Worm (Caenorhabditis elegans) whole organism, late embryonic: Measurements from ENCODE around the gene srx-63.

ENCODE experiments used
- C08G9.2 ChIP-seq: sonication (generic microtip); optimal IDR thresholded peaks from 2 replicates; lab custom pipeline; 2016; ENCODE audit warnings: mild to moderate bottlenecking, missing genetic modification characterization, moderate library complexity, missing compliant biosample characterization
- F13H6.1 ChIP-seq: sonication (generic microtip); optimal IDR thresholded peaks from 2 replicates; lab custom pipeline; 2016; ENCODE audit warnings: missing genetic modification characterization, missing compliant biosample characterization
- K02D7.2 ChIP-seq: sonication (generic microtip); optimal IDR thresholded peaks from 2 replicates; lab custom pipeline; 2017; ENCODE audit warnings: mild to moderate bottlenecking, missing genetic modification characterization, missing compliant biosample characterization
- T23F11.4 ChIP-seq: fragments of 200-800 bp; sonication (Bioruptor generic); optimal IDR thresholded peaks from 2 replicates; lab custom pipeline; 2018; ENCODE audit warnings: mild to moderate bottlenecking, missing genetic modification characterization, missing compliant biosample characterization
- Y22D7AL.16 ChIP-seq: sonication (generic microtip); optimal IDR thresholded peaks from 2 replicates; lab custom pipeline; 2016; ENCODE audit warnings: missing genetic modification characterization, missing compliant biosample characterization
- ahr-1 ChIP-seq: sonication (generic microtip); optimal IDR thresholded peaks from 2 replicates; lab custom pipeline; 2016; ENCODE audit warnings: missing genetic modification characterization, missing compliant biosample characterization
- ama-1 ChIP-seq: fragments of 150-350 bp; optimal IDR thresholded peaks from 2 replicates; lab custom pipeline; 2014
- ceh-22 ChIP-seq: sonication (generic microtip); optimal IDR thresholded peaks from 2 replicates; lab custom pipeline; 2017; ENCODE audit warnings: missing biosample characterization, missing genetic modification characterization
- ceh-31 ChIP-seq: sonication (generic microtip); optimal IDR thresholded peaks from 2 replicates; lab custom pipeline; 2016; ENCODE audit warnings: missing genetic modification characterization, missing compliant biosample characterization
- ceh-9 ChIP-seq: sonication (generic microtip); optimal IDR thresholded peaks from 2 replicates; lab custom pipeline; 2016; ENCODE audit warnings: mild to moderate bottlenecking, missing genetic modification characterization, inconsistent platforms, missing compliant biosample characterization
- dve-1 ChIP-seq: sonication (generic microtip); optimal IDR thresholded peaks from 2 replicates; lab custom pipeline; 2017; ENCODE audit warnings: antibody characterized with exemption, mild to moderate bottlenecking, missing genetic modification characterization, missing compliant biosample characterization
- elt-2 ChIP-seq: sonication (generic microtip); optimal IDR thresholded peaks from 2 replicates; lab custom pipeline; 2016; ENCODE audit warnings: missing genetic modification reagents, missing genetic modification characterization, missing compliant biosample characterization
- elt-4 ChIP-seq: sonication (generic microtip); optimal IDR thresholded peaks from 2 replicates; lab custom pipeline; 2016; ENCODE audit warnings: missing genetic modification characterization, missing compliant biosample characterization
- eyg-1 ChIP-seq: sonication (generic microtip); optimal IDR thresholded peaks from 2 replicates; lab custom pipeline; 2016; ENCODE audit warnings: missing genotype, missing genetic modification characterization, missing compliant biosample characterization
- fax-1 ChIP-seq: sonication (generic microtip); optimal IDR thresholded peaks from 2 replicates; lab custom pipeline; 2016; ENCODE audit warnings: missing genotype, missing genetic modification characterization, missing compliant biosample characterization
- fkh-10 ChIP-seq: fragments of 150-350 bp; optimal IDR thresholded peaks from 2 replicates; lab custom pipeline; 2014; ENCODE audit warnings: missing biosample characterization, missing genetic modification reagents, missing genetic modification characterization
- fkh-6 ChIP-seq: sonication (generic microtip); optimal IDR thresholded peaks from 2 replicates; lab custom pipeline; 2016; ENCODE audit warnings: missing genetic modification characterization, missing compliant biosample characterization
- hlh-30 ChIP-seq: sonication (generic microtip); optimal IDR thresholded peaks from 2 replicates; lab custom pipeline; 2017; ENCODE audit warnings: antibody characterized with exemption, missing genetic modification characterization, missing compliant biosample characterization; ENCODE audit not compliant: insufficient read depth
- hlh-6 ChIP-seq: sonication (generic microtip); optimal IDR thresholded peaks from 2 replicates; lab custom pipeline; 2016; ENCODE audit warnings: missing genotype, missing genetic modification characterization, missing compliant biosample characterization
- lim-6 ChIP-seq: sonication (generic microtip); optimal IDR thresholded peaks from 2 replicates; lab custom pipeline; 2016; ENCODE audit warnings: missing genetic modification characterization, missing compliant biosample characterization
- lin-11 ChIP-seq: fragments of 200-800 bp; sonication (Bioruptor generic); optimal IDR thresholded peaks from 2 replicates; lab custom pipeline; 2018; ENCODE audit warnings: mild to moderate bottlenecking, missing genetic modification characterization, missing compliant biosample characterization
- nfya-1 ChIP-seq: sonication (generic microtip); optimal IDR thresholded peaks from 2 replicates; lab custom pipeline; 2017; ENCODE audit warnings: missing genetic modification characterization, mild to moderate bottlenecking, missing compliant biosample characterization, antibody characterized with exemption, moderate library complexity
- nhr-11 ChIP-seq: fragments of 150-350 bp; optimal IDR thresholded peaks from 2 replicates; lab custom pipeline; 2014; ENCODE audit warnings: missing biosample characterization, missing genetic modification characterization
- nhr-232 ChIP-seq: sonication (generic microtip); optimal IDR thresholded peaks from 2 replicates; lab custom pipeline; 2016; ENCODE audit warnings: missing genetic modification characterization, missing compliant biosample characterization
- odd-2 ChIP-seq: sonication (generic microtip); optimal IDR thresholded peaks from 2 replicates; lab custom pipeline; 2017; ENCODE audit warnings: antibody characterized with exemption, mild to moderate bottlenecking, missing genetic modification characterization, missing compliant biosample characterization
- pax-1 ChIP-seq: fragments of 150-350 bp; optimal IDR thresholded peaks from 2 replicates; lab custom pipeline; 2014; ENCODE audit warnings: missing biosample characterization, missing genetic modification characterization
- pha-4 ChIP-seq: fragments of 150-350 bp; optimal IDR thresholded peaks from 2 replicates; lab custom pipeline; 2018; ENCODE audit warnings: missing biosample characterization, missing genetic modification reagents, missing genetic modification characterization
- pqm-1 ChIP-seq: sonication (generic microtip); optimal IDR thresholded peaks from 2 replicates; lab custom pipeline; 2016; ENCODE audit warnings: missing genetic modification characterization, missing compliant biosample characterization
- sdc-2 ChIP-seq: sonication (generic microtip); optimal IDR thresholded peaks from 2 replicates; lab custom pipeline; 2016; ENCODE audit warnings: missing genotype, missing genetic modification characterization, missing compliant biosample characterization
- sox-4 ChIP-seq: sonication (generic microtip); optimal IDR thresholded peaks from 2 replicates; lab custom pipeline; 2017; ENCODE audit warnings: mild to moderate bottlenecking, missing genetic modification characterization, inconsistent platforms, missing compliant biosample characterization
- syd-9 ChIP-seq: sonication (generic microtip); optimal IDR thresholded peaks from 2 replicates; lab custom pipeline; 2016; ENCODE audit warnings: mild to moderate bottlenecking, missing genetic modification characterization, moderate library complexity, missing compliant biosample characterization
- zip-5 ChIP-seq: sonication (generic microtip); optimal IDR thresholded peaks from 2 replicates; lab custom pipeline; 2016; ENCODE audit warnings: missing genetic modification characterization, missing compliant biosample characterization

srx-63 gene

DNA sequence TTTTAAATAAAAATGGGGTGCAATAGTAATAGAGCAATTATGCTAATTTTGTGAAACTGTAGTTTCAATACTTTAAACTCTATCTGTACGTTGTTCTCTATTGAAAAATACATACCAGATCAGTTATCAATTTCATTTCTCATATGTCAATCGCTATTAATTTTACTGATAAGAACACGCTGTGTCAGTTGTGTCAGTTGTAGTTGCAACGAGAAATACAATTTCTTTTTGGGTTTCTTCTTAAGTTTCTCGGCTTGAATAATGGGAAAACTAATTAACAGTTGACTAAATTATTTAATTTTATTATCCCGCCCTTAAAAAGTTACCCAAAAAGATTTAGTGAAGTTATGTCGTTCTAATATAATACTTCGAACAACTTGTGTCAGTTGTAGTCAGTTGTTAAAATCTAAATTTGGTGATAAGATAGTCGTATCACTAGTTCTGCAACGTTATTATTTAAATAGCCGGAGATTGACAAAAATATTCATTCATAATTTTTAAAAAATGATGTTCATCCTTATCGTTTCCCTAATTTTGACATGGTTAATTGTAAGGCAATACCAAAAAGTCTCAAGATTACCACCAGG, 4.6 kb downstream of the srx-63 start, which contains the start of gene cyp-35A5:
cyp-35A5 (plus strand) TSS at position 435 of the 587 bp plus-strand sequence.
- TF ChIP-seq dve-1 (tag; lab: Kevin White, UChicago) (no peak), Y22D7AL.16 (tag; lab: Kevin White, UChicago) (no peak), elt-2 (peak; percentile 79)
- TF ChIP-seq, all 69 proteins: peak for 1

- no peak for TF ChIP-seq ceh-9
- TF ChIP-seq nfya-1 (tag; lab: Kevin White, UChicago), result no peak
- no peak for TF ChIP-seq syd-9 (tag; lab: Kevin White, UChicago)
- no peak for TF ChIP-seq F13H6.1 (tag; lab: Kevin White, UChicago)
- TF ChIP-seq zip-5 (tag; lab: Kevin White, UChicago), result no peak
- no peak for TF ChIP-seq nhr-232 (tag; lab: Kevin White, UChicago)
- TF ChIP-seq, all 69 proteins: peak for 0
Measured at ce11 chrV:3938789-3939188, 7.4 kb downstream of the srx-63 start, which contains the start of gene cyp-35B1. Gene cyp-35B1, plus strand, starts transcription at chrV:3939032.

DNA sequence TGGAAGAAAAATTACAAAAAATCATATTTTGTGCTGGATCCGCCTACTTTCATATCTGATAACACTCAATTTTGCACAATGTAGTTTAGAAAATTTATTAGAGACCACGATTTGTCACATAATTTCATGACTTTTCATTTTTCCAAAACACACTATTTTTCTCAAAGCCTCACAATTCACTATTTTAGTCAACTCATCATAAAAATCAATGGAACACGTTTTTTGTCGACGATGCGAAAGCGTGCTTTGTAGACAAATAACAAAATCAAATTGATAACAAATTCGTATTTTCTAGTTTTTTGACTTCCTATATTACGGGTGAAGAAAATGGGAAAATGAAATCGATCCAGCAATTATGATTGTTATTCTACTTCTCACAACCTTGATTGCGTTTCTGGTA, 10.4 kb downstream of the srx-63 start, which contains the start of gene cyp-35B2:
cyp-35B2 (plus strand) TSS at position 301 of the 400 bp plus-strand sequence.
- TF ChIP-seq Y22D7AL.16 (tag; lab: Kevin White, UChicago), result no peak
- TF ChIP-seq fkh-6, result no peak
- TF ChIP-seq pqm-1 (tag; lab: Kevin White, UChicago), result no peak
- TF ChIP-seq T23F11.4 (GFP tag; lab: Kevin White, UChicago), result no peak
- no peak for TF ChIP-seq ceh-9
- TF ChIP-seq ahr-1, result no peak
- no peak for TF ChIP-seq ama-1
- TF ChIP-seq syd-9 (tag; lab: Kevin White, UChicago), result no peak
- TF ChIP-seq K02D7.2 (tag; lab: Kevin White, UChicago), result no peak
- TF ChIP-seq ceh-22 (tag; lab: Kevin White, UChicago), result no peak
- no peak for TF ChIP-seq fkh-10 (GFP tag; lab: Kevin White, UChicago)
- TF ChIP-seq lim-6 (tag; lab: Kevin White, UChicago), result no peak
- TF ChIP-seq nhr-11 (tag; lab: Kevin White, UChicago), result no peak
- no peak for TF ChIP-seq sox-4 (tag; lab: Kevin White, UChicago)
- TF ChIP-seq, all 69 proteins: peak for 0

DNA sequence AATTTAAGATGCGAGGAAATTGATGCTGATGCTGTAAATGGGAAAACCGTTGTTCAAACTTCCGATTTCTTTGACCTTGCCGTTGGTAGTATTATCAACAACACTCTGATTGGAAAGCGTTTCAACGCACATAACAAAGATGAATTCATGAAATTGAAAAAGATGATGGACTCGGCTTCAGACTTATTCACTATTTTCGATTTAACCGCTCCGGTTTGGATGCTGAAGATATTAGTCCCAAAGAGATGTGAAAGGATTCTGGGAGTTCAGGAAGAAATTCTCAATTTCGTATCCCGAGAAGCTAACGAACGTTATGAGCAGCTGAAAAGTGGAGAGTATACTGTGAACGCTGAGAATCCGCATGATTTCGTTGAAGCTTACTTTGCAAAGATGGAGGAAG, 11.9 kb downstream of the srx-63 start:
- TF ChIP-seq pha-4 (tag; lab: Kevin White, UChicago) (no peak), pax-1 (tag; lab: Kevin White, UChicago) (no peak), eyg-1 (tag; lab: Kevin White, UChicago) (no peak), hlh-30 (tag; lab: Kevin White, UChicago) (no peak), sdc-2 (tag; lab: Kevin White, UChicago) (no peak), nhr-232 (tag; lab: Kevin White, UChicago) (no peak), pqm-1 (tag; lab: Kevin White, UChicago) (no peak), fax-1 (tag; lab: Kevin White, UChicago) (no peak), hlh-6 (no peak), K02D7.2 (tag; lab: Kevin White, UChicago) (no peak), C08G9.2 (tag; lab: Kevin White, UChicago) (no peak), ahr-1 (no peak), lin-11 (tag; lab: Kevin White, UChicago) (no peak), nfya-1 (tag; lab: Kevin White, UChicago) (no peak), odd-2 (no peak)

DNA sequence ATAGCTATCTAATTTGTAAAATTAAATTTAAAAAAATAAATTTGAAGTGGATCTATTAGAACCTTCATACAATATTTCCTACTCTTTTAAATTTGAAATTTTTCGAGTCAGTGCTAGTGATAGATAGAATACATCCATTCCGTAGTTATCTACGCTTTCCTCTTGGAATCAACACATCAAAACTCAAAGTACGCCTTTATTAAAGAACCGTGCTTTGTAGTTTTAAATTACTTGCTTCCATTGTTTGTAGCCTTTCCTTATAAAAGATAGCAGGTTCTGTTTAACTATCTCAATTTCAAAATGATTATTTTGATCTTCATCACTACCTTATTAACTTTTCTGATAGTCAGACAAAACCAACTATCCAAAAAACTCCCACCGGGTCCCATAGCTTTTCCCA, 13.6 kb downstream of the srx-63 start, which contains the start of gene cyp-35B3:
cyp-35B3 (plus strand) TSS at position 301 of the 400 bp plus-strand sequence.
- TF ChIP-seq elt-4 (tag; lab: Kevin White, UChicago) (no peak), ceh-31 (tag; lab: Kevin White, UChicago) (no peak)
